Fruit fly (Drosophila melanogaster) whole organism, embryonic: Measurements from ENCODE around the gene CG33947.
A peak's percentile ranks its signal among the peaks of the same experiment; 100 is the strongest.

Experiments
- Bteb2 ChIP-seq: fragments of 200-800 bp; sonication (Bioruptor generic); optimal IDR thresholded peaks from 2 replicates; lab custom pipeline; 2016; ENCODE audit warnings: missing biosample characterization, missing genetic modification characterization
- CG12104 ChIP-seq: fragments of 200-800 bp; sonication (Bioruptor generic); optimal IDR thresholded peaks from 3 replicates; lab custom pipeline; 2016; ENCODE audit warnings: missing biosample characterization, missing genetic modification characterization
- CG14441 ChIP-seq: fragments of 200-800 bp; sonication (Bioruptor generic); IDR thresholded peaks from 2 replicates; pipeline ENCODE4 v1.3.6; 2022; ENCODE audit warnings: missing biosample characterization, missing genetic modification characterization
- CG16813 ChIP-seq: fragments of 200-800 bp; sonication (Bioruptor generic); IDR thresholded peaks from 3 replicates; pipeline ENCODE4 v1.3.6; 2022; ENCODE audit warnings: missing biosample characterization, missing genetic modification characterization; ENCODE audit not compliant: partially characterized antibody
- CG17802 ChIP-seq: fragments of 200-800 bp; sonication (Bioruptor generic); optimal IDR thresholded peaks from 2 replicates; lab custom pipeline; 2018; ENCODE audit warnings: missing biosample characterization, mild to moderate bottlenecking, missing genetic modification characterization, moderate library complexity
- CG1792 ChIP-seq: fragments of 200-800 bp; sonication (Bioruptor generic); optimal IDR thresholded peaks from 2 replicates; lab custom pipeline; 2016; ENCODE audit warnings: missing biosample characterization, missing genetic modification characterization
- CG2199 ChIP-seq: fragments of 200-800 bp; sonication (Bioruptor generic); IDR thresholded peaks from 3 replicates; pipeline ENCODE4 v1.3.6; 2022; ENCODE audit warnings: missing biosample characterization, missing genetic modification characterization
- CG2712 ChIP-seq: fragments of 200-800 bp; optimal IDR thresholded peaks from 3 replicates; lab custom pipeline; 2019; ENCODE audit warnings: missing biosample characterization, mild to moderate bottlenecking, missing genetic modification characterization, moderate library complexity
- CG30020 ChIP-seq: fragments of 200-800 bp; optimal IDR thresholded peaks from 2 replicates; lab custom pipeline; 2019; ENCODE audit warnings: missing biosample characterization, mild to moderate bottlenecking, missing genetic modification characterization, moderate library complexity
- CG30431 ChIP-seq: fragments of 200-800 bp; sonication (Bioruptor generic); optimal IDR thresholded peaks from 2 replicates; lab custom pipeline; 2017; ENCODE audit warnings: missing biosample characterization, missing genetic modification characterization
- CG32772 ChIP-seq: fragments of 200-800 bp; sonication (Bioruptor generic); IDR thresholded peaks from 2 replicates; pipeline ENCODE4 v1.3.6; 2022; ENCODE audit warnings: missing biosample characterization, missing genetic modification characterization
- CG33213 ChIP-seq: fragments of 200-800 bp; sonication (Bioruptor generic); optimal IDR thresholded peaks from 3 replicates; lab custom pipeline; 2016; ENCODE audit warnings: missing biosample characterization, missing genetic modification characterization
- CG4328 ChIP-seq: fragments of 200-800 bp; sonication (Bioruptor generic); optimal IDR thresholded peaks from 3 replicates; lab custom pipeline; 2017; ENCODE audit warnings: missing biosample characterization, missing genetic modification reagents, missing genetic modification characterization
- CG4404 ChIP-seq: fragments of 200-800 bp; sonication (Bioruptor generic); IDR thresholded peaks from 2 replicates; pipeline ENCODE4 v1.3.6; 2022; ENCODE audit warnings: missing biosample characterization, missing genetic modification characterization
- CG6813 ChIP-seq: fragments of 200-800 bp; sonication (Bioruptor generic); optimal IDR thresholded peaks from 2 replicates; lab custom pipeline; 2017; ENCODE audit warnings: missing biosample characterization, missing genetic modification characterization, mild to moderate bottlenecking, moderate library complexity, missing genetic modification reagents
- CG7928 ChIP-seq: fragments of 200-800 bp; sonication (Bioruptor generic); optimal IDR thresholded peaks from 2 replicates; lab custom pipeline; 2017; ENCODE audit warnings: missing biosample characterization, mild to moderate bottlenecking, missing genetic modification characterization
- CG9817 ChIP-seq: fragments of 200-800 bp; sonication (Bioruptor generic); optimal IDR thresholded peaks from 2 replicates; lab custom pipeline; 2018; ENCODE audit warnings: missing biosample characterization, mild to moderate bottlenecking, missing genetic modification characterization, moderate library complexity
- CG9932 ChIP-seq: fragments of 200-800 bp; sonication (Bioruptor generic); IDR thresholded peaks from 2 replicates; pipeline ENCODE4 v1.3.6; 2022; ENCODE audit warnings: missing biosample characterization, missing genetic modification characterization
- D19B ChIP-seq: fragments of 200-800 bp; sonication (Bioruptor generic); optimal IDR thresholded peaks from 2 replicates; lab custom pipeline; 2017; ENCODE audit warnings: missing biosample characterization, mild to moderate bottlenecking, missing genetic modification characterization
- Dbx ChIP-seq: fragments of 200-800 bp; sonication (Bioruptor generic); IDR thresholded peaks from 3 replicates; pipeline ENCODE4 v1.3.6; 2022; ENCODE audit warnings: missing biosample characterization, missing genetic modification characterization
- GATAe ChIP-seq: fragments of 200-800 bp; sonication (Bioruptor generic); conservative IDR thresholded peaks from 2 replicates; pipeline ENCODE4 v1.3.6; 2022; ENCODE audit warnings: missing biosample characterization, missing genetic modification characterization
- H2.0 ChIP-seq: fragments of 200-800 bp; sonication (Bioruptor generic); IDR thresholded peaks from 2 replicates; pipeline ENCODE4 v1.3.6; 2022; ENCODE audit warnings: missing biosample characterization, missing genetic modification characterization
- HLH54F ChIP-seq: fragments of 200-800 bp; sonication (Bioruptor generic); optimal IDR thresholded peaks from 3 replicates; lab custom pipeline; 2016; ENCODE audit warnings: missing biosample characterization, missing genetic modification characterization
- Mrtf ChIP-seq: fragments of 200-800 bp; sonication (Bioruptor generic); IDR thresholded peaks from 3 replicates; pipeline ENCODE4 v1.3.6; 2022; ENCODE audit warnings: missing biosample characterization, missing genetic modification characterization
- Nf-YC ChIP-seq: fragments of 200-800 bp; optimal IDR thresholded peaks from 3 replicates; lab custom pipeline; 2019; ENCODE audit warnings: missing biosample characterization, mild to moderate bottlenecking, missing genetic modification characterization, moderate library complexity
- Pdp1 ChIP-seq, 2 experiments: fragments of 200-800 bp; sonication (Bioruptor generic); optimal IDR thresholded peaks; 3 replicates each; lab custom pipeline; 2016; ENCODE audit warnings: missing biosample characterization in 2 of 2, missing genetic modification characterization in 2 of 2, mild to moderate bottlenecking in 1 of 2, moderate library complexity in 1 of 2
- Xbp1 ChIP-seq: fragments of 200-800 bp; sonication (Bioruptor generic); optimal IDR thresholded peaks from 3 replicates; lab custom pipeline; 2016; ENCODE audit warnings: missing biosample characterization, mild to moderate bottlenecking, missing genetic modification characterization
- bbx ChIP-seq: fragments of 200-800 bp; sonication (Bioruptor generic); IDR thresholded peaks from 2 replicates; pipeline ENCODE4 v1.3.6; 2022; ENCODE audit warnings: missing biosample characterization, missing genetic modification characterization; ENCODE audit not compliant: partially characterized antibody
- bcd ChIP-seq: fragments of 200-800 bp; sonication (Bioruptor generic); optimal IDR thresholded peaks from 2 replicates; lab custom pipeline; 2017; ENCODE audit warnings: missing biosample characterization, mild to moderate bottlenecking, missing genetic modification characterization
- bigmax ChIP-seq: fragments of 200-800 bp; sonication (Bioruptor generic); optimal IDR thresholded peaks from 2 replicates; lab custom pipeline; 2018; ENCODE audit warnings: missing biosample characterization, mild to moderate bottlenecking, missing genetic modification characterization
- br ChIP-seq: fragments of >200 bp; optimal IDR thresholded peaks from 2 replicates; lab custom pipeline; 2017
- crol ChIP-seq: fragments of 200-800 bp; sonication (Bioruptor generic); IDR thresholded peaks from 2 replicates; pipeline ENCODE4 v1.3.6; 2022; ENCODE audit warnings: missing biosample characterization, missing genetic modification characterization
- gem ChIP-seq: fragments of 200-800 bp; sonication (Bioruptor generic); optimal IDR thresholded peaks from 2 replicates; lab custom pipeline; 2019; ENCODE audit warnings: missing biosample characterization, mild to moderate bottlenecking, missing genetic modification characterization, moderate library complexity
- hb ChIP-seq: fragments of 200-800 bp; sonication (Bioruptor generic); IDR thresholded peaks from 3 replicates; pipeline ENCODE4 v1.3.6; 2022; ENCODE audit warnings: missing biosample characterization, missing genetic modification characterization; ENCODE audit not compliant: partially characterized antibody
- hkb ChIP-seq, 2 experiments: fragments of 200-800 bp in 1 of 2; fragments of >200 bp in 1 of 2; sonication (Bioruptor generic) in 1 of 2; IDR thresholded peaks in 1 of 2; optimal IDR thresholded peaks in 1 of 2; 2 replicates each; pipeline versions ENCODE4 v1.3.6 to Lab custom; 2017 to 2022; ENCODE audit warnings: missing biosample characterization in 1 of 2, missing genetic modification characterization in 1 of 2
- lov ChIP-seq, 2 experiments: fragments of 200-800 bp in 1 of 2; fragments of >200 bp in 1 of 2; sonication (Bioruptor generic) in 1 of 2; IDR thresholded peaks in 1 of 2; optimal IDR thresholded peaks in 1 of 2; 2 replicates in 1 of 2; 3 replicates in 1 of 2; pipeline versions ENCODE4 v1.3.6 to Lab custom; 2017 to 2022; ENCODE audit warnings: missing biosample characterization in 1 of 2, missing genetic modification characterization in 1 of 2
- mam ChIP-seq: fragments of 200-800 bp; sonication (Bioruptor generic); optimal IDR thresholded peaks from 3 replicates; lab custom pipeline; 2016; ENCODE audit warnings: missing biosample characterization, missing genetic modification characterization
- prd ChIP-seq, 3 experiments: fragments of >200 bp in 2 of 3; fragments of 200-800 bp in 1 of 3; sonication (Bioruptor generic) in 1 of 3; optimal IDR thresholded peaks in 2 of 3; IDR thresholded peaks in 1 of 3; 2 replicates in 2 of 3; 3 replicates in 1 of 3; pipeline versions ENCODE4 v1.3.6 to Lab custom; 2017 to 2022; ENCODE audit warnings: missing biosample characterization in 1 of 3, missing genetic modification characterization in 1 of 3
- sd ChIP-seq: fragments of 200-800 bp; sonication (Bioruptor generic); optimal IDR thresholded peaks from 3 replicates; lab custom pipeline; 2018; ENCODE audit warnings: missing biosample characterization, mild to moderate bottlenecking, missing genetic modification characterization, moderate library complexity
- sens ChIP-seq: fragments of 200-800 bp; sonication (Bioruptor generic); peaks from one replicate; lab custom pipeline; 2016; ENCODE audit warnings: missing biosample characterization, missing genetic modification characterization
- tgo ChIP-seq: fragments of 200-800 bp; sonication (Bioruptor generic); IDR thresholded peaks from 3 replicates; pipeline ENCODE4 v1.3.6; 2022; ENCODE audit warnings: missing biosample characterization, missing genetic modification characterization
- vfl ChIP-seq: fragments of 200-800 bp; sonication (Bioruptor generic); optimal IDR thresholded peaks from 2 replicates; lab custom pipeline; 2016; ENCODE audit warnings: missing biosample characterization, missing genetic modification characterization
- vvl ChIP-seq: fragments of 200-800 bp; sonication (Bioruptor generic); IDR thresholded peaks from 2 replicates; pipeline ENCODE4 v1.3.6; 2022; ENCODE audit warnings: missing biosample characterization, missing genetic modification characterization
- wdn ChIP-seq: fragments of 200-800 bp; sonication (Bioruptor generic); IDR thresholded peaks from 2 replicates; pipeline ENCODE4 v1.3.6; 2022; ENCODE audit warnings: missing biosample characterization, missing genetic modification characterization

Gene CG33947

DNA sequence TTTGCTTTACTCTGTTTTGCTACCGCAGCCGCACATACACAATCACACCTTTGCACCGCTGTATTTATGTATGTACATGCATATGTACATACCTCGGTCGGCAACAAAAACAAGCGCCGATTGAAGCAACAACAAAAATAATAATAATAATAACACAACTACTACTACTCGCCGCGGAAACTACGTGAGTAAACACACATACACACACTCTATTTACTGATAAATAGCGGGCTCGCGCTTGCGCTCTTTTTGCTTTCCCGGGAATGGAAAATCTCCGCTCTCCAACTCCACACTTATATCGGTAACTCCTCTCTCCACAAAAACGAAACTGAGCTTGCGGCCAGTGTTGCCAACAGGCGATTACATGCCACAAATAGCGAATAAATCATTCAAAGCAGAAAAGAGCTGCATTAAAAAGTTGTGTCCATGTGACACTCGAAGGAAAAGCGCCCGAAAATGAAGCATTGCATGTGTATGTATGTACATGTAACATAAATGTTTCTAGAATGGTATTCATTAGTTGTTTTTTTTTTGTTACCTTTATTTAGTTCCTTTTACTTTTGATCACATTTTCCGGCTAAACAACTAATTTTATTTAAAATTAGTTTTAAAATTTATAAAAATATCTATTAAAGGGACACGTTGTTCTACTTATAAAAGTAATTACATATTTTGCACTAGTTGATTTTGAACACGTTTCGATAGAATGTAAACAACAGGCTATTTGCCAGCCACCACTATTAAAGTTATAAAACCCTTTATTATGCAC, 22.5 kb downstream of the CG33947 start (continued):
- peak; percentile 27; the same call in 1 of the 3 replicates for TF ChIP-seq tgo
- TF ChIP-seq vfl (GFP tag; lab: Kevin White, UChicago), result peak; percentile 24
- TF ChIP-seq hkb (optimal IDR thresholded peaks at IDR 0.05; lab: Kevin White, UChicago), result no peak
- peak; percentile 85 for TF ChIP-seq hkb (GFP tag; IDR thresholded peaks at IDR 0.05; lab: Robert Waterston, UW)
- TF ChIP-seq sd (tag; lab: Kevin White, UChicago), result peak; percentile 93
- peak; percentile 87 for TF ChIP-seq sens (GFP tag; lab: Kevin White, UChicago)
- TF ChIP-seq CG1792 (GFP tag; lab: Kevin White, UChicago), result peak; percentile 69
- peak; percentile 58 for TF ChIP-seq bigmax (GFP tag; lab: Kevin White, UChicago)
- peak; percentile 57 for TF ChIP-seq CG9932
- TF ChIP-seq Pdp1 (GFP tag; optimal IDR thresholded peaks at IDR 0.05; lab: Kevin White, UChicago), result peak; percentile 55 to 75
- TF ChIP-seq GATAe (GFP tag; lab: Robert Waterston, UW), result no peak
- TF ChIP-seq CG33213 (GFP tag; lab: Kevin White, UChicago), result peak; percentile 70
- TF ChIP-seq gem (tag; lab: Kevin White, UChicago), result peak; percentile 63
- TF ChIP-seq CG12104 (GFP tag; lab: Kevin White, UChicago), result peak; percentile 47
- TF ChIP-seq Nf-YC (tag; lab: Kevin White, UChicago), result peak; percentile 24
- TF ChIP-seq D19B (GFP tag; lab: Kevin White, UChicago), result peak; percentile 22
- TF ChIP-seq hb (GFP tag; lab: Robert Waterston, UW), result no peak
- peak; percentile 91 for TF ChIP-seq CG6813 (GFP tag; lab: Kevin White, UChicago)

DNA sequence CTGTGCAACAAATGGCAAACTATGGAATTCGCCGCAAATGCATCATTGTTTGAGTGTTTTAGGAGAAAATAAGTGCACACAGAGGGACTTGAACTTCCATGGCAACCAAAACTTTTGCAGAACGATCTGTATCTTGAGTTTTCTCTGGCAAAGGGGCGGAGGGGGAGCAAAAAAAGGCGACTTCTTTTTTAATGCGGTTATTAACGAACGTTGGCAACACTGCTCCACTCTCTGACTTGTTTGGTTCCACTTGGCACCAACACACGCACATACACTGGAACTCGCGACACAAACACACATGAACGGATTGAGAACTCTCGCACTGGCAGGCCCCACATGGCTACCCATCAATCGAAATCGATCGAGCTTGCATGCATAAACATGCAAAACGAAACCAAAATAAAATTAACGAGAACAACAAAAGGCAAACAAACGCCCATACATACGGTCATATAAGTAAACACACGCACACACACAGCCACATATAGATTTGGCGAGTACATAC, 23.2 kb downstream of the CG33947 start:
- TF ChIP-seq Bteb2 (GFP tag; lab: Kevin White, UChicago), result no peak
- TF ChIP-seq Mrtf (GFP tag; lab: Robert Waterston, UW), result 0 out of 3 replicates have a peak, but pooled peaks have one; percentile 28
- TF ChIP-seq CG9817, result peak; percentile 27
- peak; percentile 77 for TF ChIP-seq crol
- no peak for TF ChIP-seq CG2712
- peak; percentile 59 for TF ChIP-seq CG9932
- TF ChIP-seq CG17802 (tag; lab: Kevin White, UChicago), result no peak
- TF ChIP-seq CG14441 (GFP tag; lab: Robert Waterston, UW), result peak; percentile 54; the same call in 1 of the 2 replicates
- TF ChIP-seq CG7928 (GFP tag; lab: Kevin White, UChicago), result no peak
- no peak for TF ChIP-seq br
- no peak for TF ChIP-seq CG1792 (GFP tag; lab: Kevin White, UChicago)
- TF ChIP-seq bcd, result no peak
- no peak for TF ChIP-seq CG30020 (tag; lab: Kevin White, UChicago)
- TF ChIP-seq CG30431 (GFP tag; lab: Kevin White, UChicago), result no peak
- no peak for TF ChIP-seq CG4328 (GFP tag; lab: Kevin White, UChicago)
- TF ChIP-seq CG16813 (GFP tag; lab: Robert Waterston, UW), result 0 out of 3 replicates have a peak, but pooled peaks have one; percentile 13
- TF ChIP-seq CG2199, result peak; percentile 57; the same call in 1 of the 3 replicates
- peak; percentile 37; the same call in 1 of the 3 replicates for TF ChIP-seq Dbx (GFP tag; lab: Robert Waterston, UW)
- TF ChIP-seq wdn, result 0 out of 2 replicates have a peak, but pooled peaks have one; percentile 14
- TF ChIP-seq HLH54F (GFP tag; lab: Kevin White, UChicago), result peak; percentile 21
- TF ChIP-seq prd (optimal IDR thresholded peaks at IDR 0.05; lab: Kevin White, UChicago), result no peak
- 0 out of 3 replicates have a peak, but pooled peaks have one; percentile 9 for TF ChIP-seq prd (GFP tag; IDR thresholded peaks at IDR 0.05; lab: Robert Waterston, UW)
- TF ChIP-seq Xbp1 (GFP tag; lab: Kevin White, UChicago), result peak; percentile 14
- TF ChIP-seq tgo, result peak; percentile 23; the same call in 1 of the 3 replicates
- peak; percentile 49 for TF ChIP-seq bbx (GFP tag; lab: Robert Waterston, UW)
- peak; percentile 5; the same call in 1 of the 2 replicates for TF ChIP-seq H2.0
- peak; percentile 55 for TF ChIP-seq CG32772 (GFP tag; lab: Robert Waterston, UW)
- peak; percentile 41 for TF ChIP-seq vvl (GFP tag; lab: Robert Waterston, UW)
- peak; percentile 42 for TF ChIP-seq mam
- TF ChIP-seq lov (optimal IDR thresholded peaks at IDR 0.05; lab: Kevin White, UChicago), result no peak
- TF ChIP-seq lov (GFP tag; IDR thresholded peaks at IDR 0.05; lab: Robert Waterston, UW), result peak; percentile 35; the same call in 1 of the 3 replicates
- TF ChIP-seq CG4404 (GFP tag; lab: Robert Waterston, UW), result 0 out of 2 replicates have a peak, but pooled peaks have one; percentile 10
